Fruit fly (Drosophila melanogaster) whole organism, adult: ENCODE data around the gene Hrb98DE.

Experiments used
- CG7045 ChIP-seq: fragments of 200-800 bp; sonication (Bioruptor generic); optimal IDR thresholded peaks from 2 replicates; lab custom pipeline; 2017; ENCODE audit warnings: missing biosample characterization, mild to moderate bottlenecking, missing genetic modification characterization
- cnc ChIP-seq, 2 experiments: fragments of >200 bp; optimal IDR thresholded peaks; 2 replicates each; lab custom pipeline; 2017

- TF ChIP-seq CG7045 (GFP tag; lab: Kevin White, UChicago) (no peak), cnc (optimal IDR thresholded peaks at IDR 0.05; lab: Kevin White, UChicago) (no peak)
Measured at dm6 chr3R:28623115-28623514, 23.5 kb downstream of the Hrb98DE start.
